Worm (Caenorhabditis elegans) whole organism, young adult: ENCODE data around the gene srd-17.

Experiments used
- ama-1 ChIP-seq, 3 experiments: fragments of 150-350 bp in 1 of 3; sonication (generic microtip) in 2 of 3; optimal IDR thresholded peaks; 2 replicates each; lab custom pipeline; 2014 to 2018; ENCODE audit warnings: missing biosample characterization in 2 of 3, missing genetic modification characterization in 2 of 3, missing genetic modification reagents in 2 of 3
- aptf-2 ChIP-seq: fragments of 200-800 bp; sonication (Bioruptor generic); conservative IDR thresholded peaks from 2 replicates; pipeline ENCODE4 v1.3.6; 2022; ENCODE audit warnings: missing genetic modification reagents, missing genetic modification characterization, missing compliant biosample characterization
- him-1 ChIP-seq: sonication (generic microtip); optimal IDR thresholded peaks from 2 replicates; lab custom pipeline; 2016; ENCODE audit warnings: missing genotype, missing genetic modification reagents, missing genetic modification characterization, missing compliant biosample characterization
- nfya-1 ChIP-seq: sonication (generic microtip); optimal IDR thresholded peaks from 2 replicates; lab custom pipeline; 2017; ENCODE audit warnings: antibody characterized with exemption, missing compliant biosample characterization, missing genetic modification characterization, borderline replicate concordance; ENCODE audit not compliant: insufficient read depth

DNA sequence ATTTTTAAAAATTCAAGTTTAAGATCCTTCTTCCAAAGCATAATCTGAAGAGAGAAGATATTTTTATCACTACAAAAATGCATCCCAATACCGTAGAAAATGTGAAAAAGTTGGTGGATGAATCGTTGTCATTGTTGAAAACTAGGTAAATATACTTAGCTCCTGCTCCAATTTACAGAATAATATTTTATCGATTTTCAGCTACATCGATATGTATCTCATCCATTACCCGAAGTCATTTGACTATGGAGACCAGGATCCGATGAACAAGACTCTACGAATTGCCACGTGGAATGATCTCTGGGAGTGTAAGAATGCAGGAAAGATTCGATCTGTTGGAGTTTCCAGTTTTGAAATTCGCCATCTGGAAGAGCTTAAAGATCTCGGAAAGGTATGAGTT lies 24.1 kb downstream of the srd-17 start:
- no peak for TF ChIP-seq ama-1 (optimal IDR thresholded peaks at IDR 0.05; lab: Kevin White, UChicago)
- TF ChIP-seq ama-1 (GFP tag; optimal IDR thresholded peaks at IDR 0.05; lab: Kevin White, UChicago) = no peak
- no peak for TF ChIP-seq him-1
- no peak for TF ChIP-seq nfya-1 (tag; lab: Kevin White, UChicago)
- TF ChIP-seq aptf-2 (GFP tag; lab: Robert Waterston, UW) = no peak
